Fruit fly (Drosophila melanogaster): ENCODE results near the gene Aduk.

The Aduk gene

dm6 chr3R:9328812-9329211 is 5.7 kb downstream of the Aduk start (continued):
- TF ChIP-seq gro (GFP tag; optimal IDR thresholded peaks at IDR 0.05) (no peak), HLH3B (GFP tag; IDR thresholded peaks at IDR 0.05) (no peak), Six4 (GFP tag; optimal IDR thresholded peaks at IDR 0.05) (no peak), eyg (GFP tag; optimal IDR thresholded peaks at IDR 0.05) (no peak), Dek (tag; optimal IDR thresholded peaks at IDR 0.05) (peak; percentile 27), lmd (GFP tag; IDR thresholded peaks at IDR 0.05) (no peak), sug (tag; optimal IDR thresholded peaks at IDR 0.05) (peak; percentile 17), CG8388 (GFP tag; optimal IDR thresholded peaks at IDR 0.05) (no peak), Trl (optimal IDR thresholded peaks at IDR 0.05) (no peak), Trl (GFP tag; optimal IDR thresholded peaks at IDR 0.05) (no peak), CG6813 (GFP tag; optimal IDR thresholded peaks at IDR 0.05) (no peak), CG9609 (GFP tag; optimal IDR thresholded peaks at IDR 0.05) (no peak), Dad (GFP tag; optimal IDR thresholded peaks at IDR 0.05) (no peak), MBD-R2 (GFP tag; IDR thresholded peaks at IDR 0.05) (peak; percentile 31; the same call in 1 of the 2 replicates), lilli (GFP tag; optimal IDR thresholded peaks at IDR 0.05) (peak; percentile 9), CG42726 (GFP tag; IDR thresholded peaks at IDR 0.05; ENCODE audit: partially characterized antibody) (peak; percentile 78; the same call in 1 of the 2 replicates), CG2202 (tag; optimal IDR thresholded peaks at IDR 0.05) (no peak), ash1 (GFP tag; optimal IDR thresholded peaks at IDR 0.05) (no peak), CG10366 (GFP tag; IDR thresholded peaks at IDR 0.05) (no peak), CG6791 (GFP tag; IDR thresholded peaks at IDR 0.05; ENCODE audit: partially characterized antibody) (0 out of 3 replicates have a peak, but pooled peaks have one; percentile 26), maf-S (GFP tag; optimal IDR thresholded peaks at IDR 0.05) (no peak), CG30403 (GFP tag; optimal IDR thresholded peaks at IDR 0.05) (no peak), grn (GFP tag; optimal IDR thresholded peaks at IDR 0.05) (no peak), CG6272 (GFP tag; IDR thresholded peaks at IDR 0.05) (peak; percentile 31; the same call in 1 of the 2 replicates), HHEX (GFP tag; optimal IDR thresholded peaks at IDR 0.05) (no peak), Asciz (GFP tag; optimal IDR thresholded peaks at IDR 0.05) (no peak), CG30020 (tag; optimal IDR thresholded peaks at IDR 0.05) (no peak), NFAT (GFP tag; IDR thresholded peaks at IDR 0.05) (peak; percentile 39; the same call in 1 of the 2 replicates), zf30C (GFP tag; optimal IDR thresholded peaks at IDR 0.05) (no peak), oc (tag; optimal IDR thresholded peaks at IDR 0.05) (no peak), pnt (GFP tag; optimal IDR thresholded peaks at IDR 0.05) (no peak), knrl (GFP tag; IDR thresholded peaks at IDR 0.05; ENCODE audit: partially characterized antibody) (peak; percentile 72; the same call in 2 of the 3 replicates), ara (GFP tag; IDR thresholded peaks at IDR 0.05) (no peak), jumu (GFP tag; optimal IDR thresholded peaks at IDR 0.05) (no peak), Antp (GFP tag; optimal IDR thresholded peaks at IDR 0.05) (no peak), CG6254 (GFP tag; optimal IDR thresholded peaks at IDR 0.05) (no peak), CG15696 (tag; optimal IDR thresholded peaks at IDR 0.05) (no peak), CG12744 (GFP tag; optimal IDR thresholded peaks at IDR 0.05) (no peak), CG32767 (GFP tag; IDR thresholded peaks at IDR 0.05) (no peak), CG11398 (GFP tag; optimal IDR thresholded peaks at IDR 0.05) (no peak), E2f2 (GFP tag; IDR thresholded peaks at IDR 0.05) (peak; percentile 92), CG2120 (GFP tag; optimal IDR thresholded peaks at IDR 0.05) (no peak), Scr (GFP tag; IDR thresholded peaks at IDR 0.05; ENCODE audit: partially characterized antibody) (no peak), CkIIα-i1 (GFP tag; IDR thresholded peaks at IDR 0.05) (no peak), CG7963 (GFP tag; IDR thresholded peaks at IDR 0.05; ENCODE audit: partially characterized antibody) (peak; percentile 30; the same call in 1 of the 3 replicates), CG32532 (GFP tag; IDR thresholded peaks at IDR 0.05) (no peak), Elba2 (GFP tag; optimal IDR thresholded peaks at IDR 0.05) (no peak), stc (GFP tag; IDR thresholded peaks at IDR 0.05) (no peak), Xbp1 (GFP tag; optimal IDR thresholded peaks at IDR 0.05) (peak; percentile 8), ssp (GFP tag; IDR thresholded peaks at IDR 0.05) (no peak), Doc2 (GFP tag; IDR thresholded peaks at IDR 0.05) (no peak), Ravus (GFP tag; IDR thresholded peaks at IDR 0.05) (no peak)

Measured in whole organism, embryonic.